Fruit fly (Drosophila melanogaster): ENCODE results near the gene Usp39.

- TF ChIP-seq CG16779 (tag; optimal IDR thresholded peaks at IDR 0.05) = no peak
- peak; percentile 98 for TF ChIP-seq Eip78C (GFP tag)
- peak; percentile 94 for TF ChIP-seq CG32006 (GFP tag; optimal IDR thresholded peaks at IDR 0.05)
- peak; percentile 81 for TF ChIP-seq Ets96B (tag; optimal IDR thresholded peaks at IDR 0.05)
- TF ChIP-seq CG9139 (GFP tag; optimal IDR thresholded peaks at IDR 0.05) = peak; percentile 78
- TF ChIP-seq fkh (GFP tag; optimal IDR thresholded peaks at IDR 0.05) = peak; percentile 83
- TF ChIP-seq Sox102F (GFP tag; optimal IDR thresholded peaks at IDR 0.05) = peak; percentile 82
- TF ChIP-seq Hr4 (GFP tag; optimal IDR thresholded peaks at IDR 0.05) = peak; percentile 87
These were observed 9.5 kb upstream of the Usp39 start, which contains the start of gene shop for dm6 chrX:18848338-18849021.
